Worm (Caenorhabditis elegans): ENCODE measurements around the gene fbxb-63.

The fbxb-63 gene

ce11 chrV:19303589-19304174 is at the start of gene fbxb-63, which contains the start of gene fbxb-61:
Gene fbxb-63 (minus strand): TSS chrV:19303730.
Gene fbxb-61 (plus strand): TSS chrV:19304124.
- TF ChIP-seq ceh-9 (tag; optimal IDR thresholded peaks at IDR 0.05) (no peak), ceh-19 (GFP tag; optimal IDR thresholded peaks at IDR 0.05) (no peak), nhr-232 (tag; optimal IDR thresholded peaks at IDR 0.05) (no peak), madf-2 (tag; optimal IDR thresholded peaks at IDR 0.05) (no peak), ahr-1 (tag; optimal IDR thresholded peaks at IDR 0.05) (no peak), ttx-3 (tag; optimal IDR thresholded peaks at IDR 0.05) (no peak), ceh-22 (tag; optimal IDR thresholded peaks at IDR 0.05) (no peak), ceh-45 (GFP tag; IDR thresholded peaks at IDR 0.05) (no peak)

- TF ChIP-seq ceh-48 (tag; optimal IDR thresholded peaks at IDR 0.05) (no peak), hlh-6 (tag; optimal IDR thresholded peaks at IDR 0.05) (no peak), ama-1 (optimal IDR thresholded peaks at IDR 0.05) (no peak), eyg-1 (tag; optimal IDR thresholded peaks at IDR 0.05) (no peak), gmeb-2 (tag; optimal IDR thresholded peaks at IDR 0.05) (no peak), Y22D7AL.16 (tag; optimal IDR thresholded peaks at IDR 0.05) (no peak), rnt-1 (tag; optimal IDR thresholded peaks at IDR 0.05) (no peak), ceh-24 (tag; optimal IDR thresholded peaks at IDR 0.05) (no peak), pqm-1 (tag; optimal IDR thresholded peaks at IDR 0.05) (no peak), unc-3 (GFP tag; conservative IDR thresholded peaks at IDR 0.05) (no peak), unc-3 (tag; optimal IDR thresholded peaks at IDR 0.05) (no peak), pat-9 (tag; optimal IDR thresholded peaks at IDR 0.05) (no peak), tbx-2 (tag; optimal IDR thresholded peaks at IDR 0.05) (no peak), ttx-3 (tag; optimal IDR thresholded peaks at IDR 0.05) (no peak), npax-4 (tag; optimal IDR thresholded peaks at IDR 0.05) (no peak), pha-2 (tag; optimal IDR thresholded peaks at IDR 0.05) (no peak)
Measured at ce11 chrV:19351944-19352343, 48.4 kb upstream of the fbxb-63 start.

- peak; percentile 11 for TF ChIP-seq ceh-48 (tag; optimal IDR thresholded peaks at IDR 0.05)
- no peak for TF ChIP-seq dve-1 (tag; optimal IDR thresholded peaks at IDR 0.05)
Measured at ce11 chrV:19337333-19337732, 33.8 kb upstream of the fbxb-63 start.

- TF ChIP-seq pag-3 (tag; optimal IDR thresholded peaks at IDR 0.05; ENCODE audit: borderline replicate concordance) (no peak), eyg-1 (tag; optimal IDR thresholded peaks at IDR 0.05) (no peak), K09A11.1 (tag; optimal IDR thresholded peaks at IDR 0.05; ENCODE audit: insufficient read depth) (no peak), syd-9 (tag; optimal IDR thresholded peaks at IDR 0.05) (no peak), ttx-3 (tag; optimal IDR thresholded peaks at IDR 0.05) (no peak), ceh-34 (tag; optimal IDR thresholded peaks at IDR 0.05) (no peak), pqm-1 (tag; optimal IDR thresholded peaks at IDR 0.05) (no peak), unc-3 (GFP tag; conservative IDR thresholded peaks at IDR 0.05) (no peak), unc-3 (tag; optimal IDR thresholded peaks at IDR 0.05) (no peak), C38D4.7 (GFP tag; optimal IDR thresholded peaks at IDR 0.05) (no peak), lin-11 (tag; optimal IDR thresholded peaks at IDR 0.05) (no peak), hlh-8 (tag; optimal IDR thresholded peaks at IDR 0.05) (no peak), hlh-15 (tag; optimal IDR thresholded peaks at IDR 0.05) (no peak), ceh-30 (tag; optimal IDR thresholded peaks at IDR 0.05) (no peak), hlh-13 (GFP tag; optimal IDR thresholded peaks at IDR 0.05) (no peak), mec-3 (tag; optimal IDR thresholded peaks at IDR 0.05; ENCODE audit: borderline replicate concordance) (no peak)
Measured at ce11 chrV:19329263-19329662, 25.7 kb upstream of the fbxb-63 start, which contains the start of gene fbxb-65. Gene fbxb-65 (plus strand): TSS chrV:19329563.

ce11 chrV:19325436-19325835 is 21.9 kb upstream of the fbxb-63 start:
- no peak for TF ChIP-seq ama-1 (optimal IDR thresholded peaks at IDR 0.05)
- TF ChIP-seq ref-2 (tag; optimal IDR thresholded peaks at IDR 0.05), result no peak
- no peak for TF ChIP-seq pag-3 (tag; optimal IDR thresholded peaks at IDR 0.05; ENCODE audit: borderline replicate concordance)
- TF ChIP-seq unc-86 (tag; optimal IDR thresholded peaks at IDR 0.05), result no peak
- no peak for TF ChIP-seq elt-4 (tag; optimal IDR thresholded peaks at IDR 0.05)
- TF ChIP-seq F13H6.1 (tag; optimal IDR thresholded peaks at IDR 0.05), result no peak
- no peak for TF ChIP-seq unc-42 (tag; optimal IDR thresholded peaks at IDR 0.05)
- no peak for TF ChIP-seq gmeb-2 (tag; optimal IDR thresholded peaks at IDR 0.05)
- TF ChIP-seq C08G9.2 (tag; optimal IDR thresholded peaks at IDR 0.05), result no peak
- no peak for TF ChIP-seq hlh-30 (tag; optimal IDR thresholded peaks at IDR 0.05; ENCODE audit: insufficient read depth)
- no peak for TF ChIP-seq hlh-15 (tag; optimal IDR thresholded peaks at IDR 0.05)
- no peak for TF ChIP-seq ceh-14 (tag; optimal IDR thresholded peaks at IDR 0.05)
- no peak for TF ChIP-seq nfya-1 (tag; optimal IDR thresholded peaks at IDR 0.05)
- TF ChIP-seq ceh-48 (tag; optimal IDR thresholded peaks at IDR 0.05), result no peak
- no peak for TF ChIP-seq hlh-13 (GFP tag; optimal IDR thresholded peaks at IDR 0.05)
- TF ChIP-seq fkh-10 (GFP tag; optimal IDR thresholded peaks at IDR 0.05), result no peak
- no peak for TF ChIP-seq pax-1 (tag; optimal IDR thresholded peaks at IDR 0.05)
